Fruit fly (Drosophila melanogaster) whole organism, wandering third instar larva: ENCODE results near the gene CG10845.
A peak's percentile ranks its signal among the peaks of the same experiment; 100 is the strongest.

Experiments
- Abd-B ChIP-seq: fragments of >200 bp; optimal IDR thresholded peaks from 2 replicates; lab custom pipeline; 2017; ENCODE audit warnings: missing biosample characterization, missing genetic modification characterization
- CG32264 ChIP-seq: fragments of 200-800 bp; sonication (Bioruptor generic); optimal IDR thresholded peaks from 2 replicates; lab custom pipeline; 2016; ENCODE audit warnings: missing biosample characterization, missing genetic modification characterization
- CG9705 ChIP-seq: fragments of 200-800 bp; sonication (Bioruptor generic); optimal IDR thresholded peaks from 2 replicates; lab custom pipeline; 2018; ENCODE audit warnings: missing biosample characterization, mild to moderate bottlenecking, missing genetic modification characterization
- CrebA ChIP-seq: fragments of 200-800 bp; sonication (Bioruptor generic); optimal IDR thresholded peaks from 2 replicates; lab custom pipeline; 2016; ENCODE audit warnings: missing biosample characterization, mild to moderate bottlenecking, missing genetic modification characterization, borderline replicate concordance
- Dfd ChIP-seq: fragments of >200 bp; optimal IDR thresholded peaks from 2 replicates; lab custom pipeline; 2017; ENCODE audit warnings: missing biosample characterization, missing genetic modification characterization
- Dif ChIP-seq: fragments of 200-275, 200-300 bp; sonication (Bioruptor generic); optimal IDR thresholded peaks from 2 replicates; lab custom pipeline; 2018; ENCODE audit warnings: missing biosample characterization, missing genetic modification characterization; ENCODE audit not compliant: partially characterized antibody
- GATAd ChIP-seq: sonication (Bioruptor generic); optimal IDR thresholded peaks from 2 replicates; lab custom pipeline; 2016; ENCODE audit warnings: missing biosample characterization, missing genetic modification characterization
- HLH106 ChIP-seq: fragments of 200-800 bp; optimal IDR thresholded peaks from 3 replicates; lab custom pipeline; 2019; ENCODE audit warnings: missing biosample characterization, mild to moderate bottlenecking, missing genetic modification characterization, moderate library complexity
- Hnf4 ChIP-seq: fragments of 200-800 bp; sonication (Bioruptor generic); optimal IDR thresholded peaks from 2 replicates; lab custom pipeline; 2016; ENCODE audit warnings: missing biosample characterization, mild to moderate bottlenecking, missing genetic modification characterization
- Hr78 ChIP-seq: fragments of >200 bp; optimal IDR thresholded peaks from 2 replicates; lab custom pipeline; 2017; ENCODE audit warnings: missing biosample characterization, missing genetic modification characterization
- Hr83 ChIP-seq: fragments of 200-300 bp; sonication (Bioruptor generic); optimal IDR thresholded peaks from 2 replicates; lab custom pipeline; 2016; ENCODE audit warnings: missing biosample characterization, mild to moderate bottlenecking, missing genetic modification characterization, moderate library complexity; ENCODE audit not compliant: poor library complexity, severe bottlenecking
- Jra ChIP-seq: sonication (Bioruptor generic); optimal IDR thresholded peaks from 2 replicates; lab custom pipeline; 2016; ENCODE audit warnings: missing biosample characterization, missing genetic modification characterization
- Mio ChIP-seq: sonication (Bioruptor generic); optimal IDR thresholded peaks from 2 replicates; lab custom pipeline; 2016; ENCODE audit warnings: missing biosample characterization, missing genetic modification characterization
- Myc ChIP-seq: fragments of >200 bp; optimal IDR thresholded peaks from 2 replicates; lab custom pipeline; 2017
- N ChIP-seq: fragments of >200 bp; optimal IDR thresholded peaks from 2 replicates; lab custom pipeline; 2018; ENCODE audit warnings: missing biosample characterization, missing external identifiers, missing genetic modification characterization
- OdsH ChIP-seq: fragments of 200-800 bp; sonication (Bioruptor generic); optimal IDR thresholded peaks from 2 replicates; lab custom pipeline; 2016; ENCODE audit warnings: missing biosample characterization, mild to moderate bottlenecking, missing genetic modification characterization
- Rel ChIP-seq, 2 experiments: fragments of 200-800 bp; sonication (Bioruptor generic) in 1 of 2; optimal IDR thresholded peaks; 2 replicates in 1 of 2; 3 replicates in 1 of 2; lab custom pipeline; 2016 to 2019; ENCODE audit warnings: mild to moderate bottlenecking in 2 of 2, missing biosample characterization in 2 of 2, missing genetic modification characterization in 2 of 2, moderate library complexity in 1 of 2
- Sp1 ChIP-seq: fragments of 200-800 bp; sonication (Bioruptor generic); optimal IDR thresholded peaks from 3 replicates; lab custom pipeline; 2019; ENCODE audit warnings: missing biosample characterization, mild to moderate bottlenecking, missing genetic modification characterization, moderate library complexity
- Vsx2 ChIP-seq: fragments of 200-300, 225-300 bp; sonication (Bioruptor generic); optimal IDR thresholded peaks from 2 replicates; lab custom pipeline; 2018; ENCODE audit warnings: missing biosample characterization, missing genetic modification characterization; ENCODE audit not compliant: partially characterized antibody
- br ChIP-seq: fragments of 200-800 bp; sonication (Bioruptor generic); optimal IDR thresholded peaks from 2 replicates; lab custom pipeline; 2016; ENCODE audit warnings: missing biosample characterization, missing genetic modification characterization
- brk ChIP-seq: fragments of 200-800 bp; sonication (Bioruptor generic); optimal IDR thresholded peaks from 2 replicates; lab custom pipeline; 2016; ENCODE audit warnings: missing biosample characterization, mild to moderate bottlenecking, missing genetic modification characterization
- dl ChIP-seq, 2 experiments: fragments of 175-275, 200-275 bp in 1 of 2; fragments of 200-275 bp in 1 of 2; sonication (Bioruptor generic); optimal IDR thresholded peaks; lab custom pipeline; 2018; ENCODE audit warnings: mild to moderate bottlenecking in 2 of 2, missing biosample characterization in 2 of 2, missing genetic modification characterization in 2 of 2, moderate library complexity in 2 of 2; ENCODE audit not compliant: partially characterized antibody in 2 of 2, insufficient read depth in 1 of 2
- dmrt93B ChIP-seq: fragments of 200-800 bp; sonication (Bioruptor generic); optimal IDR thresholded peaks from 2 replicates; lab custom pipeline; 2018; ENCODE audit warnings: missing biosample characterization, mild to moderate bottlenecking, missing genetic modification characterization
- dsf ChIP-seq: sonication (Bioruptor generic); optimal IDR thresholded peaks from 2 replicates; lab custom pipeline; 2016; ENCODE audit warnings: missing biosample characterization, missing genetic modification characterization, borderline replicate concordance
- ey ChIP-seq: fragments of 200-800 bp; sonication (Bioruptor generic); optimal IDR thresholded peaks from 2 replicates; lab custom pipeline; 2016; ENCODE audit warnings: missing biosample characterization, missing genetic modification characterization
- foxo ChIP-seq, 2 experiments: fragments of 200-800 bp; sonication (Bioruptor generic); optimal IDR thresholded peaks; 2 replicates in 1 of 2; 3 replicates in 1 of 2; lab custom pipeline; 2016 to 2017; ENCODE audit warnings: missing biosample characterization in 2 of 2, missing genetic modification characterization in 2 of 2
- h ChIP-seq: fragments of 200-800 bp; sonication (Bioruptor generic); optimal IDR thresholded peaks from 3 replicates; lab custom pipeline; 2016; ENCODE audit warnings: missing biosample characterization, mild to moderate bottlenecking, missing genetic modification characterization
- jim ChIP-seq: fragments of 175-275, 200-325 bp; sonication (Bioruptor generic); optimal IDR thresholded peaks from 2 replicates; lab custom pipeline; 2016; ENCODE audit warnings: missing biosample characterization, mild to moderate bottlenecking, missing genetic modification characterization
- lola ChIP-seq: fragments of >200 bp; optimal IDR thresholded peaks from 2 replicates; lab custom pipeline; 2017; ENCODE audit warnings: missing biosample characterization, missing genetic modification characterization
- pan ChIP-seq: fragments of >200 bp; optimal IDR thresholded peaks from 2 replicates; lab custom pipeline; 2017
- psq ChIP-seq: fragments of 200-800 bp; sonication (Bioruptor generic); optimal IDR thresholded peaks from 3 replicates; lab custom pipeline; 2017; ENCODE audit warnings: missing biosample characterization, mild to moderate bottlenecking, missing genetic modification characterization, moderate library complexity
- rgr ChIP-seq: fragments of 200-800 bp; sonication (Bioruptor generic); optimal IDR thresholded peaks from 3 replicates; lab custom pipeline; 2016; ENCODE audit warnings: missing biosample characterization, mild to moderate bottlenecking, missing genetic modification characterization
- sage ChIP-seq: fragments of 200-800 bp; sonication (Bioruptor generic); optimal IDR thresholded peaks from 2 replicates; lab custom pipeline; 2016; ENCODE audit warnings: missing biosample characterization, mild to moderate bottlenecking, missing genetic modification characterization
- sv ChIP-seq: fragments of 200-800 bp; sonication (Bioruptor generic); optimal IDR thresholded peaks from 3 replicates; lab custom pipeline; 2016; ENCODE audit warnings: missing biosample characterization, missing genetic modification characterization
- tai ChIP-seq: sonication (Bioruptor generic); optimal IDR thresholded peaks from 2 replicates; lab custom pipeline; 2016; ENCODE audit warnings: missing biosample characterization, missing genetic modification characterization
- woc ChIP-seq: sonication (Bioruptor generic); optimal IDR thresholded peaks from 2 replicates; lab custom pipeline; 2016; ENCODE audit warnings: missing biosample characterization, mild to moderate bottlenecking, missing genetic modification characterization

The CG10845 gene

DNA sequence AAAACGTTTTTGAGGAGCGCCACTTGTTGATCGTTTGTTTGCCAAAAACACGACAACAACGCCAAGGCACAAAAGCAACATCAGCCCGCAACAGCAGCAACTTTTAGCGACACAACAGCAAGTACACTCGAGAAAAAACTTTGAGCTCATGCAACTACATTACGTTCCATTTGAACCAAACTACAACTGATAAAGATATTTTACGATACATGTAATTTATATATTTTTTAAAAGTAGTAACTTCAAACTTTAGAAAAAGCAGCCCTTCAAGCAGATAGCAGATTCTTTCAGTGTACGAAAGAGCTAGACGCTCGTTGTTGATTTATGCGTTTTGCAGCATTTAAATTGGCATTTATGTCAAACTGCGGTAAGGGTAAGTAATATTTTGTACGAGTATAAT lies 9.2 kb downstream of the CG10845 start:
- TF ChIP-seq CrebA (GFP tag; lab: Kevin White, UChicago) (no peak), ey (GFP tag; lab: Kevin White, UChicago) (no peak), tai (no peak), Abd-B (GFP tag; lab: Kevin White, UChicago) (no peak), psq (GFP tag; lab: Kevin White, UChicago) (no peak), Vsx2 (GFP tag; lab: Kevin White, UChicago) (no peak), Sp1 (GFP tag; lab: Kevin White, UChicago) (no peak), Dif (no peak), Hnf4 (GFP tag; lab: Kevin White, UChicago) (no peak), HLH106 (tag; lab: Kevin White, UChicago) (no peak), CG9705 (GFP tag; lab: Kevin White, UChicago) (no peak), Jra (GFP tag; lab: Kevin White, UChicago) (no peak), Hr83 (no peak), h (GFP tag; lab: Kevin White, UChicago) (no peak)

- TF ChIP-seq rgr (no peak), dl (GFP tag; optimal IDR thresholded peaks at IDR 0.05; lab: Kevin White, UChicago; ENCODE audit: insufficient read depth in 1 of 2, partially characterized antibody in 2 of 2) (no peak), Dif (no peak), Dfd (GFP tag; lab: Kevin White, UChicago) (no peak), Abd-B (GFP tag; lab: Kevin White, UChicago) (no peak), ey (GFP tag; lab: Kevin White, UChicago) (no peak), lola (GFP tag; lab: Kevin White, UChicago) (no peak), jim (no peak), N (GFP tag; lab: Kevin White, UChicago) (no peak), GATAd (GFP tag; lab: Kevin White, UChicago) (no peak), Hnf4 (GFP tag; lab: Kevin White, UChicago) (no peak), OdsH (GFP tag; lab: Kevin White, UChicago) (no peak), br (GFP tag; lab: Kevin White, UChicago) (no peak), pan (no peak)
Measured at dm6 chr3R:24914864-24915263, 13.9 kb downstream of the CG10845 start.

DNA sequence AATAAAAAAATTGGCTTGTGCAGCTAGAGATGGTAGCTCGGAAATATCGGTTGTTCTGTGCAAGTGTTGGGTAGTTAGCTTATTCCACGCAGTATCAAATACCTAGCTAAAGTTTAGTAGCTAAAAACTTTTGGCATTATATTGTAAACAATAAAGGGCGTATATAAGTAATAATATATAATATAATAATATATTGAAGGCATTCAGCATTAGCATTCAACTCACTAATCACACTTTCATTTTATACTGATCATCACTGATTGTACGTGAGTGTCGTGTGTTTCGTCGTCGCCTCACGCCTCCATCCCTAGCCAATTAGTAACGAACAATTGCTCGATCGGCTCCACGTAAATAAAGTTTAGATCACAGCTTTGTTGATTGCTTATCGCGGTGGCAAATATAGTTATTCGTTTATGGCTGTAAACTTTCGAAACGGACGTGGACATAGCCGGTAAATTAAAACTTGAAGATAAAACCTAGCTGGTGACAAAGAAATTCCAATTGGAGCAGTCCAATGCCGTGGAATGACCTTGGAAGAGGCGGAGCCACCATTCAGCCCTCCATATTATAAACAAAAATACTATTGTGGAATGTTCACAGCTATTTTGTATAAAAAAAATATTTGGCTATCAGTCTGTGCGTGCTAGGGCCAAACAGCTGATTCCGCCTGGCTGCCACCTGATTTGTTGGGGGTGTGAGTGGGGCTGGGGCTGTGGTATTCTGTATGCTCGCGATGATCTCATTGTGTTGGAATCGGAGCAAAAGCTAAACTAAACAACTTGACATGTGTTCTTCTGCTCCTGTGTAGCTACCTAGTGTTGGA lies 17.1 kb downstream of the CG10845 start, which contains the start of the genes PIG-S, sud1 and CG11168:
PIG-S (minus strand) TSS at position 51 of the 823 bp plus-strand sequence.
sud1 (minus strand) TSS at position 51 of the 823 bp plus-strand sequence.
CG11168 (plus strand) TSS at position 293 of the 823 bp plus-strand sequence.
- TF ChIP-seq tai (no peak), rgr (peak; percentile 64), ey (GFP tag; lab: Kevin White, UChicago) (peak; percentile 8), Dif (no peak), N (GFP tag; lab: Kevin White, UChicago) (no peak), CG32264 (GFP tag; lab: Kevin White, UChicago) (no peak), Jra (GFP tag; lab: Kevin White, UChicago) (no peak), lola (GFP tag; lab: Kevin White, UChicago) (no peak), OdsH (GFP tag; lab: Kevin White, UChicago) (peak; percentile 30), brk (GFP tag; lab: Kevin White, UChicago) (no peak), h (GFP tag; lab: Kevin White, UChicago) (no peak), CrebA (GFP tag; lab: Kevin White, UChicago) (no peak), Hnf4 (GFP tag; lab: Kevin White, UChicago) (no peak), foxo (GFP tag; optimal IDR thresholded peaks at IDR 0.05; lab: Kevin White, UChicago) (peak in 1 of 2 experiments; percentile 60), woc (GFP tag; lab: Kevin White, UChicago) (peak; percentile 66), HLH106 (tag; lab: Kevin White, UChicago) (peak; percentile 71), GATAd (GFP tag; lab: Kevin White, UChicago) (no peak), Hr83 (no peak), Rel (GFP tag; optimal IDR thresholded peaks at IDR 0.05; lab: Kevin White, UChicago) (no peak), Rel (tag; optimal IDR thresholded peaks at IDR 0.05; lab: Kevin White, UChicago) (no peak), br (GFP tag; lab: Kevin White, UChicago) (no peak), Dfd (GFP tag; lab: Kevin White, UChicago) (no peak), Sp1 (GFP tag; lab: Kevin White, UChicago) (no peak), CG9705 (GFP tag; lab: Kevin White, UChicago) (peak; percentile 47), dmrt93B (GFP tag; lab: Kevin White, UChicago) (no peak), dl (GFP tag; optimal IDR thresholded peaks at IDR 0.05; lab: Kevin White, UChicago; ENCODE audit: insufficient read depth in 1 of 2, partially characterized antibody in 2 of 2) (no peak), Abd-B (GFP tag; lab: Kevin White, UChicago) (no peak), sage (GFP tag; lab: Kevin White, UChicago) (no peak), dsf (GFP tag; lab: Kevin White, UChicago) (no peak), sv (peak; percentile 30), psq (GFP tag; lab: Kevin White, UChicago) (peak; percentile 59), Mio (GFP tag; lab: Kevin White, UChicago) (no peak), Hr78 (no peak), jim (no peak), Myc (lab: Kevin White, UChicago) (peak; percentile 97), Vsx2 (GFP tag; lab: Kevin White, UChicago) (no peak), pan (no peak)
